Fruit fly (Drosophila melanogaster): ENCODE measurements around the gene CG43694.

dm6 chr3R:23438184-23438787 lies 12.5 kb upstream of the CG43694 start:
- TF ChIP-seq CG16779 (tag; optimal IDR thresholded peaks at IDR 0.05): no peak
- no peak for TF ChIP-seq salr (GFP tag; optimal IDR thresholded peaks at IDR 0.05)
- TF ChIP-seq CG3032 (tag; optimal IDR thresholded peaks at IDR 0.05): no peak
- no peak for TF ChIP-seq Lpt (GFP tag; optimal IDR thresholded peaks at IDR 0.05)
- TF ChIP-seq Sox102F (GFP tag; optimal IDR thresholded peaks at IDR 0.05): no peak
- no peak for TF ChIP-seq CG6163 (GFP tag; IDR thresholded peaks at IDR 0.05)
- TF ChIP-seq Hr39 (GFP tag; optimal IDR thresholded peaks at IDR 0.05): no peak
- no peak for TF ChIP-seq Met (GFP tag; optimal IDR thresholded peaks at IDR 0.05)

All from whole organism, prepupa.